Worm (Caenorhabditis elegans) whole organism, young adult: ENCODE results near the gene clec-195.
"Not testable (repeated sequence)": the region's sequence is repeated elsewhere in the genome, so short reads cannot be mapped to it uniquely, and the experiment has no call there.

Experiments used
- B0019.2 ChIP-seq: fragments of 200-800 bp; sonication (Bioruptor generic); conservative IDR thresholded peaks from 2 replicates; pipeline ENCODE4 v1.3.6; 2022; ENCODE audit warnings: missing genetic modification reagents, missing genetic modification characterization, missing compliant biosample characterization
- F22D6.2 ChIP-seq: sonication (generic microtip); optimal IDR thresholded peaks from 2 replicates; lab custom pipeline; 2016; ENCODE audit warnings: mild to moderate bottlenecking, missing genetic modification characterization, missing compliant biosample characterization
- F57C9.4 ChIP-seq: sonication (generic microtip); optimal IDR thresholded peaks from 2 replicates; lab custom pipeline; 2017; ENCODE audit warnings: mild to moderate bottlenecking, missing genetic modification characterization, missing compliant biosample characterization
- T26A5.8 ChIP-seq: sonication (generic microtip); optimal IDR thresholded peaks from 2 replicates; lab custom pipeline; 2016; ENCODE audit warnings: missing genetic modification characterization, missing compliant biosample characterization
- Y53G8AR.9 ChIP-seq: fragments of 200-800 bp; sonication (Bioruptor generic); conservative IDR thresholded peaks from 2 replicates; pipeline ENCODE4 v1.3.6; 2022; ENCODE audit warnings: missing genetic modification reagents, missing genetic modification characterization, missing compliant biosample characterization
- athp-1 ChIP-seq: sonication (generic microtip); optimal IDR thresholded peaks from 2 replicates; lab custom pipeline; 2017; ENCODE audit warnings: mild to moderate bottlenecking, missing genetic modification characterization, missing compliant biosample characterization
- attf-6 ChIP-seq: fragments of 200-800 bp; sonication (Bioruptor generic); IDR thresholded peaks from 2 replicates; pipeline ENCODE4 v1.3.6; 2022; ENCODE audit warnings: missing genetic modification reagents, missing genetic modification characterization, missing compliant biosample characterization
- bed-1 ChIP-seq: fragments of 200-800 bp; sonication (Bioruptor generic); IDR thresholded peaks from 2 replicates; pipeline ENCODE4 v1.3.6; 2022; ENCODE audit warnings: missing genetic modification reagents, missing genetic modification characterization, missing compliant biosample characterization
- cebp-1 ChIP-seq, 2 experiments: fragments of 200-800 bp in 1 of 2; sonication (Bioruptor generic) in 1 of 2; sonication (generic microtip) in 1 of 2; IDR thresholded peaks in 1 of 2; optimal IDR thresholded peaks in 1 of 2; 2 replicates each; pipeline versions ENCODE4 v1.3.6 to Lab custom; 2017 to 2022; ENCODE audit warnings: missing compliant biosample characterization in 2 of 2, missing genetic modification characterization in 2 of 2, mild to moderate bottlenecking in 1 of 2, missing genetic modification reagents in 1 of 2, moderate library complexity in 1 of 2
- ceh-58 ChIP-seq: fragments of 200-800 bp; sonication (Bioruptor generic); IDR thresholded peaks from 2 replicates; pipeline ENCODE4 v1.3.6; 2022; ENCODE audit warnings: missing genetic modification characterization, missing compliant biosample characterization
- chd-7 ChIP-seq: sonication (generic microtip); optimal IDR thresholded peaks from 2 replicates; lab custom pipeline; 2016; ENCODE audit warnings: mild to moderate bottlenecking, missing genetic modification characterization, moderate library complexity, missing compliant biosample characterization
- efl-1 ChIP-seq: fragments of 150-350 bp; optimal IDR thresholded peaks from 2 replicates; lab custom pipeline; 2014; ENCODE audit warnings: missing biosample characterization, missing genetic modification reagents, missing genetic modification characterization
- egrh-3 ChIP-seq: fragments of 200-800 bp; sonication (Bioruptor generic); IDR thresholded peaks from 2 replicates; pipeline ENCODE4 v1.3.6; 2022; ENCODE audit warnings: missing genetic modification reagents, missing genetic modification characterization, missing compliant biosample characterization
- fkh-3 ChIP-seq: sonication (generic microtip); optimal IDR thresholded peaks from 2 replicates; lab custom pipeline; 2016; ENCODE audit warnings: mild to moderate bottlenecking, missing genetic modification characterization, missing compliant biosample characterization
- him-1 ChIP-seq: sonication (generic microtip); optimal IDR thresholded peaks from 2 replicates; lab custom pipeline; 2016; ENCODE audit warnings: missing genotype, missing genetic modification reagents, missing genetic modification characterization, missing compliant biosample characterization
- hmg-20 ChIP-seq: fragments of 200-800 bp; sonication (Bioruptor generic); IDR thresholded peaks from 2 replicates; pipeline ENCODE4 v1.3.6; 2022; ENCODE audit warnings: missing genetic modification reagents, missing genetic modification characterization, missing compliant biosample characterization
- hsf-1 ChIP-seq: fragments of 200-800 bp; sonication (Bioruptor generic); IDR thresholded peaks from 2 replicates; pipeline ENCODE4 v1.3.6; 2022; ENCODE audit warnings: missing genetic modification reagents, missing genetic modification characterization, missing compliant biosample characterization
- lir-1 ChIP-seq: fragments of 200-800 bp; sonication (Bioruptor generic); conservative IDR thresholded peaks from 2 replicates; pipeline ENCODE4 v1.3.6; 2022; ENCODE audit warnings: missing genetic modification reagents, missing genetic modification characterization, missing compliant biosample characterization
- lsy-27 ChIP-seq: sonication (generic microtip); optimal IDR thresholded peaks from 2 replicates; lab custom pipeline; 2017; ENCODE audit warnings: missing genetic modification characterization, mild to moderate bottlenecking, missing compliant biosample characterization, antibody characterized with exemption, missing genotype, borderline replicate concordance; ENCODE audit not compliant: insufficient read depth
- madf-10 ChIP-seq: sonication (generic microtip); optimal IDR thresholded peaks from 2 replicates; lab custom pipeline; 2016; ENCODE audit warnings: mild to moderate bottlenecking, missing genetic modification characterization, missing compliant biosample characterization
- madf-3 ChIP-seq: fragments of 200-800 bp; sonication (Bioruptor generic); IDR thresholded peaks from 2 replicates; pipeline ENCODE4 v1.3.6; 2022; ENCODE audit warnings: missing genetic modification reagents, missing genetic modification characterization, missing compliant biosample characterization
- madf-6 ChIP-seq: fragments of 200-800 bp; sonication (Bioruptor generic); IDR thresholded peaks from 2 replicates; pipeline ENCODE4 v1.3.6; 2022; ENCODE audit warnings: missing genetic modification reagents, missing genetic modification characterization, missing compliant biosample characterization
- madf-8 ChIP-seq: fragments of 200-800 bp; sonication (Bioruptor generic); conservative IDR thresholded peaks from 2 replicates; pipeline ENCODE4 v1.3.6; 2022; ENCODE audit warnings: missing genetic modification reagents, missing genetic modification characterization, missing compliant biosample characterization
- nfya-1 ChIP-seq: sonication (generic microtip); optimal IDR thresholded peaks from 2 replicates; lab custom pipeline; 2017; ENCODE audit warnings: antibody characterized with exemption, missing compliant biosample characterization, missing genetic modification characterization, borderline replicate concordance; ENCODE audit not compliant: insufficient read depth
- pbrm-1 ChIP-seq: fragments of 200-800 bp; sonication (Bioruptor generic); IDR thresholded peaks from 2 replicates; pipeline ENCODE4 v1.3.6; 2022; ENCODE audit warnings: missing genetic modification reagents, missing genetic modification characterization, missing compliant biosample characterization
- repo-1 ChIP-seq: sonication (generic microtip); optimal IDR thresholded peaks from 2 replicates; lab custom pipeline; 2017; ENCODE audit warnings: mild to moderate bottlenecking, missing genetic modification characterization, missing compliant biosample characterization
- snpc-3.4 ChIP-seq: sonication (generic microtip); optimal IDR thresholded peaks from 2 replicates; lab custom pipeline; 2017; ENCODE audit warnings: missing genetic modification characterization, mild to moderate bottlenecking, missing compliant biosample characterization, antibody characterized with exemption, moderate library complexity, missing genotype, missing genetic modification reagents
- snpc-4 ChIP-seq, 5 experiments: fragments of 150-350 bp in 1 of 5; sonication (generic microtip) in 4 of 5; optimal IDR thresholded peaks; 2 replicates each; lab custom pipeline; 2014 to 2018; ENCODE audit warnings: missing genetic modification characterization in 5 of 5, missing biosample characterization in 3 of 5, antibody characterized with exemption in 2 of 5, mild to moderate bottlenecking in 2 of 5, missing compliant biosample characterization in 2 of 5, missing genotype in 2 of 5, moderate library complexity in 2 of 5, missing genetic modification reagents in 1 of 5
- sptf-2 ChIP-seq: fragments of 200-800 bp; sonication (Bioruptor generic); optimal IDR thresholded peaks from 2 replicates; lab custom pipeline; 2018; ENCODE audit warnings: mild to moderate bottlenecking, missing genetic modification characterization, missing compliant biosample characterization
- unc-130 ChIP-seq: sonication (generic microtip); optimal IDR thresholded peaks from 2 replicates; lab custom pipeline; 2016; ENCODE audit warnings: missing genetic modification reagents, missing genetic modification characterization, missing compliant biosample characterization
- ztf-28 ChIP-seq: fragments of 200-800 bp; sonication (Bioruptor generic); IDR thresholded peaks from 2 replicates; pipeline ENCODE4 v1.3.6; 2022; ENCODE audit warnings: missing genetic modification reagents, missing genetic modification characterization, missing compliant biosample characterization

Gene clec-195

ce11 chrIV:17078649-17079048 is 33.1 kb upstream of the clec-195 start, which contains the start of gene Y116A8C.25:
Gene Y116A8C.25 (minus strand): TSS chrIV:17078749.
- 0 out of 2 replicates have a peak, but pooled peaks have one; percentile 24 for TF ChIP-seq attf-6 (GFP tag; lab: Robert Waterston, UW)
- TF ChIP-seq Y53G8AR.9 (GFP tag; lab: Robert Waterston, UW) = no peak
- TF ChIP-seq snpc-4 (GFP tag; optimal IDR thresholded peaks at IDR 0.05; lab: Kevin White, UChicago) = no peak
- TF ChIP-seq snpc-4 (tag; optimal IDR thresholded peaks at IDR 0.05; lab: Kevin White, UChicago) = peak in 1 of 4 experiments; percentile 15
- no peak for TF ChIP-seq F22D6.2 (tag; lab: Kevin White, UChicago)
- TF ChIP-seq fkh-3 (tag; lab: Kevin White, UChicago) = no peak
- no peak for TF ChIP-seq T26A5.8 (tag; lab: Kevin White, UChicago)
- TF ChIP-seq madf-6 (GFP tag; lab: Robert Waterston, UW) = no peak

- TF ChIP-seq attf-6 (GFP tag; lab: Robert Waterston, UW) (peak; percentile 31; the same call in 1 of the 2 replicates), hsf-1 (peak; percentile 96)
These were observed 30.4 kb upstream of the clec-195 start for ce11 chrIV:17076000-17076399.

DNA sequence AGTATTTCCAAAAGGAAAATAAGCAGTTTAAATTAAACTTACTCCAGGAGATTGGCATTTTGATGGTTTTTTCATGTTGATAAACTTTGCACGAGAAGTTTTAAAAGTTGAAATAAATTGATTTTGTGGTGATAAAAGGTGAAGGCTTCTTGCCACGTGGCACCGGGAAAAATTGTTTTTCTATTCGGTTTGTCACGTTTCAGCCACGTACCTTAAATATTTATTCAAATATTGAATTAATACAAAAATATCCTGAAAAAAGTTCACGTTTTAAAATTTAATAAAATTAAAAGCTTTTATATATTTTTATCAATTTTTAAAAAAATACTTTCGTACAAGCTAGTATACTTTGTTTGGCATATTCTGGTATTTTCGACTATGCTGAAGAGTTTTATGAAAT is 25.2 kb upstream of the clec-195 start, which contains the start of gene Y116A8C.24:
Gene Y116A8C.24 (minus strand): TSS at position 101 of the 400 bp plus-strand sequence.
- not testable (repeated sequence) for TF ChIP-seq snpc-4 (GFP tag; optimal IDR thresholded peaks at IDR 0.05; lab: Kevin White, UChicago); snpc-4 (tag; optimal IDR thresholded peaks at IDR 0.05; lab: Kevin White, UChicago); ztf-28 (GFP tag; lab: Robert Waterston, UW); lir-1

DNA sequence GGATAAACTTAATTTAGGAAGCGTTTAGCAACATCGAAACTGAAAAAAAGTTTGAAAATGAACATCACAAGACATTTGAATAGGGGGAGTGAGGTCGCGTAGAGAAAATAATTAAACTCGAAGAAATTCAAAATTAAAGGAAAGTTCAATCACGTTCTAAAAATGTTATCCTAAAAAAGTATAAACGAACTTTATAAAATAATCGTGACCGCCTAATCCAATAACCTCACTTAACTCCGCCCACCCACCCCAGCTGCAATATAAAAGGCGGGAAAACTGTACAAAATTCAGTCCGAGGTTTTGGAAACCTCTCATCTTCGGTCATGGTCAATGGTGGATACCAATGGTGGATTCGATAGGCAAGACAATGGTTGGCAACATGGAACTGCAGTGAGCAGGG is 19.3 kb upstream of the clec-195 start, which contains the start of gene Y116A8C.465:
Gene Y116A8C.465 (plus strand): TSS at position 301 of the 400 bp plus-strand sequence.
- TF ChIP-seq repo-1; F57C9.4 (tag; lab: Kevin White, UChicago); B0019.2: not testable (repeated sequence)
- TF ChIP-seq, all 124 proteins: peak for 0; not testable (repeated sequence) for 124

DNA sequence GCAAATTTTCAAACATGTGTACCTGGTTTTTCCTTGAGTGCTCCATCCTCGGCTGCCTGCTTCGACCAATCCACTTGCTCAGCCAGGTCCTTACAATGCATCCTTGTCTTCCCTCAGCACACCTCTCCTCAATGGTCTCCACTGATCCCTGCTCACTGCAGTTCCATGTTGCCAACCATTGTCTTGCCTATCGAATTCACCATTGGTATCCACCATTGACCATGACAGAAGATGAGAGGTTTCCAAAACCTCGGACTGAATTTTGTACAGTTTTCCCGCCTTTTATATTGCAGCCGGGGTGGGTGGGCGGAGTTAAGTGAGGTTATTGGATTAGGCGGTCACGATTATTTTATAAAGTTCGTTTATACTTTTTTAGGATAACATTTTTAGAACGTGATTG is 18.1 kb upstream of the clec-195 start, which contains the start of gene Y116A8C.467:
Gene Y116A8C.467 (minus strand): TSS at position 101 of the 400 bp plus-strand sequence.
- not testable (repeated sequence) for TF ChIP-seq efl-1 (GFP tag; lab: Kevin White, UChicago); chd-7 (tag; lab: Kevin White, UChicago); him-1 (tag; lab: Kevin White, UChicago)

DNA sequence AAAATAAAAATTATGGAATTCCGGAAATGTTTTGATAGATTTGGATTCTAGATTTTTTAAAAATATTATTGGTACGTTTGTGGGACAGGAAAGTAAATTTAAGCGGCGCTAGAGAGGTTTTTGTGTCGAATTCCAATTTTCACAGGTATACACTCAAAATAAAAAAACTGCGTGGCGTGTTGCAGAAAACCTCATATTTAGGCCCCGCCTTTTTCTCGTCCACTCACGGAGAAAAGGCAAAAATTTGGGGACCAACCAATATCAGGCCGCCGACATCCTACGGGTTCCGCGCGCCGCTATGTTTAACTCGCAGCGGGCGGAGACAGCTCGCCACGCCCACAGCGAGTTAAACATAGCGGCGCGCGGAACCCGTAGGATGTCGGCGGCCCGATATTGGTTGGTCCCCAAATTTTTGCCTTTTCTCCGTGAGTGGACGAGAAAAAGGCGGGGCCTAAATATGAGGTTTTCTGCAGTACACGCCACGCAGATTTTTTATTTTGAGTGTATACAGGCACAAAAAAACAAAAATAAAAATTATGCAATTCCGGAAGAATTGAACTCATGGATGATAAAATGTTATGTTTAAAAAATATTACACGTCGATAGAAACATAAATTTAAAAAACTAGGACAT is 13.0 kb upstream of the clec-195 start:
- TF ChIP-seq snpc-4 (GFP tag; optimal IDR thresholded peaks at IDR 0.05; lab: Kevin White, UChicago) (peak; percentile 37), snpc-4 (tag; optimal IDR thresholded peaks at IDR 0.05; lab: Kevin White, UChicago) (peak in 3 of 4 experiments; percentile 68 to 95 (median 85)), pbrm-1 (GFP tag; lab: Robert Waterston, UW) (peak; percentile 58; the same call in 1 of the 2 replicates), attf-6 (GFP tag; lab: Robert Waterston, UW) (peak; percentile 91)
- TF ChIP-seq, all 124 proteins: peak for 3; not testable (repeated sequence) for 121

DNA sequence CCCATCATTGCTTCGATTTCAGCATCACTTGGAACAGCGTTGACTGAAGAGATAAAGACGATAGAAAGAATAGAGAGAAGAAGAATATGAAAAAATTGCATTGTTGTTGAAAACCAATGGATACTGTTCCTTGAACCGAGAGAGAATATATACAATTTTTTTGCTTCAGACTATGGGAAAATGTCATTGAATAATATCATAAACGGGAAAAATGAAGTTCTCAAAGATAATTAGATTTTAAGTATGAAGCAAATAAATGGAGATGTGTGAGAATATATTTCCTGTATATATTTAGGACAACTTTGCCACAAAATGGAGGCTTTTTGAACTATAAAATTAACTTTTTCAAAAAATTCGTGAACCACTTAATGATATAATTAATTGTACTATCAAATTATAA is 12.4 kb upstream of the clec-195 start, which contains the start of gene Y116A8C.44:
Gene Y116A8C.44 (minus strand): TSS at position 101 of the 400 bp plus-strand sequence.
- TF ChIP-seq bed-1 (GFP tag; lab: Robert Waterston, UW) (no peak), madf-10 (tag; lab: Kevin White, UChicago) (no peak), snpc-3.4 (tag; lab: Kevin White, UChicago) (no peak), nfya-1 (tag; lab: Kevin White, UChicago) (no peak), madf-8 (GFP tag; lab: Robert Waterston, UW) (no peak), hmg-20 (no peak), unc-130 (GFP tag; lab: Kevin White, UChicago) (no peak), lsy-27 (tag; lab: Kevin White, UChicago) (no peak), fkh-3 (tag; lab: Kevin White, UChicago) (no peak), egrh-3 (no peak), F22D6.2 (tag; lab: Kevin White, UChicago) (no peak), cebp-1 (GFP tag; IDR thresholded peaks at IDR 0.05; lab: Robert Waterston, UW) (no peak), cebp-1 (tag; optimal IDR thresholded peaks at IDR 0.05; lab: Kevin White, UChicago) (no peak), sptf-2 (GFP tag; lab: Kevin White, UChicago) (no peak), ceh-58 (GFP tag; lab: Robert Waterston, UW) (no peak), athp-1 (tag; lab: Kevin White, UChicago) (no peak), madf-3 (GFP tag; lab: Robert Waterston, UW) (no peak)
